Worm (Caenorhabditis elegans): ENCODE measurements around the gene F14D7.2.

The F14D7.2 gene

ce11 chrV:14289363-14289762, 4.2 kb downstream of the F14D7.2 start, which contains the start of gene F14D7.1:
F14D7.1 (minus strand) TSS chrV:14289463.
- TF ChIP-seq unc-62 (GFP tag; optimal IDR thresholded peaks at IDR 0.05) (no peak), ceh-82 (tag; optimal IDR thresholded peaks at IDR 0.05) (no peak), C34F6.9 (tag; optimal IDR thresholded peaks at IDR 0.05) (no peak), nhr-12 (tag; optimal IDR thresholded peaks at IDR 0.05) (no peak), alr-1 (tag; optimal IDR thresholded peaks at IDR 0.05) (no peak)

ce11 chrV:14285803-14286202, 7.7 kb downstream of the F14D7.2 start, which contains the start of gene F40G12.11:
F40G12.11 (plus strand) TSS chrV:14286171.
- TF ChIP-seq nhr-237 (tag; optimal IDR thresholded peaks at IDR 0.05) (no peak), elt-1 (tag; optimal IDR thresholded peaks at IDR 0.05) (no peak), aly-2 (tag; optimal IDR thresholded peaks at IDR 0.05) (no peak), sma-9 (GFP tag; optimal IDR thresholded peaks at IDR 0.05) (no peak), sma-9 (tag; optimal IDR thresholded peaks at IDR 0.05) (no peak), zag-1 (tag; optimal IDR thresholded peaks at IDR 0.05) (no peak), sma-3 (GFP tag; optimal IDR thresholded peaks at IDR 0.05) (no peak), ceh-82 (tag; optimal IDR thresholded peaks at IDR 0.05) (no peak), unc-55 (GFP tag; optimal IDR thresholded peaks at IDR 0.05) (no peak), R02D3.7 (tag; optimal IDR thresholded peaks at IDR 0.05) (no peak), lin-11 (tag; optimal IDR thresholded peaks at IDR 0.05) (no peak)

ce11 chrV:14283241-14283640, 10.3 kb downstream of the F14D7.2 start, which contains the start of gene F40G12.10:
F40G12.10 (plus strand) TSS chrV:14283541.
- TF ChIP-seq skn-1 (tag; optimal IDR thresholded peaks at IDR 0.05) (no peak), nhr-11 (tag; optimal IDR thresholded peaks at IDR 0.05) (no peak), unc-39 (tag; optimal IDR thresholded peaks at IDR 0.05) (no peak), fos-1 (tag; optimal IDR thresholded peaks at IDR 0.05) (no peak), Y55F3AM.14 (GFP tag; optimal IDR thresholded peaks at IDR 0.05) (no peak), nhr-21 (tag; optimal IDR thresholded peaks at IDR 0.05) (no peak), egl-27 (tag; optimal IDR thresholded peaks at IDR 0.05) (no peak), C34F6.9 (tag; optimal IDR thresholded peaks at IDR 0.05) (no peak), crh-2 (tag; optimal IDR thresholded peaks at IDR 0.05) (no peak)

DNA sequence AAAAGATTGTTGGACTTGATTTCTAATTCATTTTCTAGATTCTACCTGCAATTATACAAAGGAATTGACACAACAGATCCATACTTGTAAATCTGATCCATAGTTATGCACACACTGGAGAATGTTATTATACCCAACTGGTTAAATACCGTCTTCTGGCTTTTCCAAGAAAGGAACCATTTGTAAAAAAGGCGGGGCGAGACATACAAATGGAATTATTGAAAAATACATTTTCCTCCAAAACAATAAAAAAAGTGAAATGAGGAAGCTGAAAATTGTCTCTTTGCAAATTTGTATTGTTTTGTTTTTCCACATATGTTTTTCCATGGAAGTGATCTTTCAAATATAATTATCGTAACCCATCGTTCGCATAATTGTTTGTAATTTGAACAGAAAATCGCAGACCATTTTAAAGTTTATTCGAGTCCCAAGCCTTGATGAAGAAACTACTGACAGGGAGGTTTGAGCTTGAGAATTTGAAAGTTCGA, 11.3 kb downstream of the F14D7.2 start, which contains the start of the genes srt-74 and F40G12.9:
srt-74 (minus strand) TSS at position 101 of the 488 bp plus-strand sequence.
F40G12.9 (plus strand) TSS at position 438 of the 488 bp plus-strand sequence.
- TF ChIP-seq skn-1 (tag; optimal IDR thresholded peaks at IDR 0.05), result no peak
- no peak for TF ChIP-seq Y55F3AM.14 (GFP tag; optimal IDR thresholded peaks at IDR 0.05)
- TF ChIP-seq nhr-77 (tag; optimal IDR thresholded peaks at IDR 0.05), result no peak
- TF ChIP-seq nhr-6 (tag; optimal IDR thresholded peaks at IDR 0.05), result no peak
- TF ChIP-seq mbf-1 (tag; optimal IDR thresholded peaks at IDR 0.05), result no peak
- TF ChIP-seq mdl-1 (tag; optimal IDR thresholded peaks at IDR 0.05), result no peak
- TF ChIP-seq ama-1 (optimal IDR thresholded peaks at IDR 0.05), result no peak
- no peak for TF ChIP-seq peb-1 (tag; optimal IDR thresholded peaks at IDR 0.05)
- no peak for TF ChIP-seq nhr-10 (tag; optimal IDR thresholded peaks at IDR 0.05)
- no peak for TF ChIP-seq lsy-2 (tag; optimal IDR thresholded peaks at IDR 0.05)
- TF ChIP-seq sem-4 (tag; optimal IDR thresholded peaks at IDR 0.05), result no peak

DNA sequence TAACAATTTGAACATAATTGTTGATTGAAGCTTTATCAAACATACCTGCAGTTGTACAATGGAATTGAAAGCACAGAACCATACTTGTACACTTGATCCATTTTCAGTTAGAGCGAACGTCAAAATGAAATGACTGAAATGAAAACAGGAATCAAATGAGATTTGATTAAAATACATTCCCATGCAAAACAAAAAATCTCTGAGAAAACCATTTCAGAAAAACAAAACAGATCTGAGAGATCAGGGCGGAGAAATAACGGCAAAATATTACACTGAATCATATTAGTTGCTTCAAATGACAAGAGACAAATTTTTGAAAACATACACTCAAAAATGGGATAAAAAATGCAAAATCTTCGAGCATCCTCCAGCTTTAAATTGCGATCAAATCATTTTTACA, 13.7 kb downstream of the F14D7.2 start, which contains the start of gene srt-33:
srt-33 (minus strand) TSS at position 101 of the 400 bp plus-strand sequence.
- no peak for TF ChIP-seq peb-1 (tag; optimal IDR thresholded peaks at IDR 0.05)
- no peak for TF ChIP-seq nhr-10 (tag; optimal IDR thresholded peaks at IDR 0.05)
- no peak for TF ChIP-seq sem-4 (tag; optimal IDR thresholded peaks at IDR 0.05)
- no peak for TF ChIP-seq skn-1 (tag; optimal IDR thresholded peaks at IDR 0.05)
- no peak for TF ChIP-seq nhr-12 (tag; optimal IDR thresholded peaks at IDR 0.05)
- no peak for TF ChIP-seq dmd-4 (tag; optimal IDR thresholded peaks at IDR 0.05)

- TF ChIP-seq snpc-4 (tag; optimal IDR thresholded peaks at IDR 0.05), result peak; percentile 38
Measured at ce11 chrV:14277456-14277855, 16.1 kb downstream of the F14D7.2 start.
